Worm (Caenorhabditis elegans) whole organism, early embryonic: Measurements from ENCODE around the gene hrg-2.

Experiments used
- B0310.2 ChIP-seq: sonication (generic microtip); optimal IDR thresholded peaks from 2 replicates; lab custom pipeline; 2016; ENCODE audit warnings: mild to moderate bottlenecking, missing genetic modification characterization, missing compliant biosample characterization
- ama-1 ChIP-seq: fragments of 150-350 bp; optimal IDR thresholded peaks from 2 replicates; lab custom pipeline; 2014
- ceh-36 ChIP-seq: sonication (generic microtip); optimal IDR thresholded peaks from 2 replicates; lab custom pipeline; 2016; ENCODE audit warnings: missing genetic modification characterization, inconsistent platforms, missing compliant biosample characterization
- flt-1 ChIP-seq: fragments of 200-800 bp; sonication (Bioruptor generic); IDR thresholded peaks from 2 replicates; pipeline ENCODE4 v1.3.6; 2022; ENCODE audit warnings: missing genetic modification characterization, missing compliant biosample characterization
- hmbx-1 ChIP-seq: sonication (generic microtip); optimal IDR thresholded peaks from 2 replicates; lab custom pipeline; 2016; ENCODE audit warnings: mild to moderate bottlenecking, missing genetic modification characterization, missing compliant biosample characterization
- hmg-4 ChIP-seq: fragments of 200-800 bp; sonication (Bioruptor generic); optimal IDR thresholded peaks from 2 replicates; lab custom pipeline; 2018; ENCODE audit warnings: mild to moderate bottlenecking, missing genetic modification characterization, missing compliant biosample characterization
- hnd-1 ChIP-seq: sonication (generic microtip); optimal IDR thresholded peaks from 2 replicates; lab custom pipeline; 2016; ENCODE audit warnings: missing genetic modification characterization, missing compliant biosample characterization
- pes-1 ChIP-seq: fragments of 200-800 bp; sonication (Bioruptor generic); IDR thresholded peaks from 2 replicates; pipeline ENCODE4 v1.3.6; 2022; ENCODE audit warnings: missing genetic modification reagents, missing genetic modification characterization, missing compliant biosample characterization
- sea-1 ChIP-seq: fragments of 200-800 bp; sonication (Bioruptor generic); conservative IDR thresholded peaks from 2 replicates; pipeline ENCODE4 v1.3.6; 2022; ENCODE audit warnings: missing genetic modification characterization, missing compliant biosample characterization
- tbx-11 ChIP-seq: fragments of 200-800 bp; sonication (Bioruptor generic); IDR thresholded peaks from 2 replicates; pipeline ENCODE4 v1.3.6; 2022; ENCODE audit warnings: missing genetic modification characterization, missing compliant biosample characterization
- tra-4 ChIP-seq: sonication (generic microtip); optimal IDR thresholded peaks from 2 replicates; lab custom pipeline; 2017; ENCODE audit warnings: missing genetic modification characterization, missing compliant biosample characterization

- TF ChIP-seq hmg-4 (GFP tag; lab: Kevin White, UChicago) = no peak
- TF ChIP-seq tbx-11 (GFP tag; lab: Robert Waterston, UW) = no peak
- TF ChIP-seq ceh-36 (tag; lab: Kevin White, UChicago) = no peak
- TF ChIP-seq B0310.2 = no peak
- TF ChIP-seq flt-1 (GFP tag; lab: Robert Waterston, UW) = no peak
- TF ChIP-seq ama-1 (lab: Kevin White, UChicago) = no peak
- TF ChIP-seq tra-4 (tag; lab: Kevin White, UChicago) = no peak
- TF ChIP-seq pes-1 (GFP tag; lab: Robert Waterston, UW) = no peak
- TF ChIP-seq hmbx-1 (tag; lab: Kevin White, UChicago) = no peak
- no peak for TF ChIP-seq hnd-1 (tag; lab: Kevin White, UChicago)
- no peak for TF ChIP-seq sea-1
These were observed 45.4 kb upstream of the hrg-2 start for ce11 chrV:12455695-12456094.
